Worm (Caenorhabditis elegans) whole organism, L2 larva: ENCODE data around the gene tdo-2.

ENCODE experiments used
- C34F6.9 ChIP-seq: fragments of 150-350 bp; optimal IDR thresholded peaks from 2 replicates; lab custom pipeline; 2014; ENCODE audit warnings: missing biosample characterization, missing genetic modification characterization
- F13H6.1 ChIP-seq: sonication (generic microtip); optimal IDR thresholded peaks from 2 replicates; lab custom pipeline; 2016; ENCODE audit warnings: missing genetic modification characterization, missing compliant biosample characterization
- R02D3.7 ChIP-seq: fragments of 150-350 bp; optimal IDR thresholded peaks from 2 replicates; lab custom pipeline; 2014; ENCODE audit warnings: missing biosample characterization, missing genetic modification characterization
- Y55F3AM.14 ChIP-seq: fragments of 200-800 bp; sonication (Bioruptor generic); optimal IDR thresholded peaks from 2 replicates; lab custom pipeline; 2018; ENCODE audit warnings: mild to moderate bottlenecking, missing genetic modification characterization, missing compliant biosample characterization
- ZK546.5 ChIP-seq: sonication (generic microtip); optimal IDR thresholded peaks from 2 replicates; lab custom pipeline; 2017; ENCODE audit warnings: missing biosample characterization, missing genetic modification characterization
- alr-1 ChIP-seq: fragments of 150-350 bp; optimal IDR thresholded peaks from 2 replicates; lab custom pipeline; 2014; ENCODE audit warnings: missing biosample characterization, missing genetic modification characterization
- aly-2 ChIP-seq: fragments of 150-350 bp; optimal IDR thresholded peaks from 2 replicates; lab custom pipeline; 2014; ENCODE audit warnings: missing biosample characterization, missing genetic modification characterization
- ama-1 ChIP-seq: fragments of 150-350 bp; optimal IDR thresholded peaks from 2 replicates; lab custom pipeline; 2018; ENCODE audit warnings: inconsistent platforms
- blmp-1 ChIP-seq: sonication (generic microtip); optimal IDR thresholded peaks from 2 replicates; lab custom pipeline; 2017; ENCODE audit warnings: missing genetic modification characterization, mild to moderate bottlenecking, missing compliant biosample characterization, antibody characterized with exemption, moderate library complexity; ENCODE audit not compliant: insufficient read depth
- ceh-16 ChIP-seq: fragments of 150-350 bp; optimal IDR thresholded peaks from 2 replicates; lab custom pipeline; 2014; ENCODE audit warnings: missing biosample characterization, missing genetic modification characterization
- ceh-82 ChIP-seq: fragments of 150-350 bp; optimal IDR thresholded peaks from 2 replicates; lab custom pipeline; 2014; ENCODE audit warnings: missing biosample characterization, missing genetic modification characterization
- crh-2 ChIP-seq: sonication (generic microtip); optimal IDR thresholded peaks from 2 replicates; lab custom pipeline; 2017; ENCODE audit warnings: missing biosample characterization, missing genetic modification characterization
- dmd-4 ChIP-seq: sonication (generic microtip); optimal IDR thresholded peaks from 2 replicates; lab custom pipeline; 2017; ENCODE audit warnings: missing biosample characterization, missing genetic modification characterization
- egl-27 ChIP-seq: sonication (generic microtip); optimal IDR thresholded peaks from 3 replicates; lab custom pipeline; 2017; ENCODE audit warnings: missing biosample characterization, missing genetic modification reagents, missing genetic modification characterization
- elt-1 ChIP-seq: fragments of 150-350 bp; optimal IDR thresholded peaks from 2 replicates; lab custom pipeline; 2014; ENCODE audit warnings: missing biosample characterization, missing genetic modification characterization
- fos-1 ChIP-seq: fragments of 150-350 bp; optimal IDR thresholded peaks from 2 replicates; lab custom pipeline; 2014; ENCODE audit warnings: missing biosample characterization, missing genetic modification characterization
- gmeb-1 ChIP-seq: fragments of 150-350 bp; optimal IDR thresholded peaks from 2 replicates; lab custom pipeline; 2014; ENCODE audit warnings: missing biosample characterization, missing genetic modification characterization
- lin-11 ChIP-seq: fragments of 150-350 bp; sonication (generic microtip); optimal IDR thresholded peaks from 2 replicates; lab custom pipeline; 2014; ENCODE audit warnings: missing biosample characterization, missing genetic modification characterization, inconsistent platforms, mixed read lengths
- lin-13 ChIP-seq: fragments of 150-350 bp; optimal IDR thresholded peaks from 2 replicates; lab custom pipeline; 2014; ENCODE audit warnings: missing biosample characterization, missing genetic modification reagents, missing genetic modification characterization
- lsy-2 ChIP-seq, 2 experiments: fragments of 150-350 bp in 1 of 2; sonication (generic microtip) in 1 of 2; optimal IDR thresholded peaks; 2 replicates each; lab custom pipeline; 2014 to 2017; ENCODE audit warnings: missing biosample characterization in 2 of 2, missing genetic modification characterization in 2 of 2
- mab-5 ChIP-seq: fragments of 150-350 bp; optimal IDR thresholded peaks from 2 replicates; lab custom pipeline; 2014; ENCODE audit warnings: missing biosample characterization, missing genetic modification characterization
- mbf-1 ChIP-seq: sonication (generic microtip); optimal IDR thresholded peaks from 2 replicates; lab custom pipeline; 2017; ENCODE audit warnings: missing biosample characterization, missing genetic modification characterization
- mdl-1 ChIP-seq, 2 experiments: fragments of 150-350 bp in 1 of 2; sonication (generic microtip) in 1 of 2; optimal IDR thresholded peaks; 2 replicates each; lab custom pipeline; 2017; ENCODE audit warnings: missing biosample characterization in 2 of 2, missing genetic modification characterization in 2 of 2
- nhr-10 ChIP-seq: sonication (generic microtip); optimal IDR thresholded peaks from 2 replicates; lab custom pipeline; 2017; ENCODE audit warnings: missing biosample characterization, missing genetic modification characterization
- nhr-11 ChIP-seq: fragments of 150-350 bp; optimal IDR thresholded peaks from 2 replicates; lab custom pipeline; 2014; ENCODE audit warnings: missing biosample characterization, missing genetic modification characterization
- nhr-12 ChIP-seq: fragments of 150-350 bp; optimal IDR thresholded peaks from 2 replicates; lab custom pipeline; 2014; ENCODE audit warnings: missing biosample characterization, missing genetic modification characterization
- nhr-129 ChIP-seq: fragments of 150-350 bp; optimal IDR thresholded peaks from 2 replicates; lab custom pipeline; 2014; ENCODE audit warnings: missing biosample characterization, missing genetic modification characterization
- nhr-21 ChIP-seq: fragments of 150-350 bp; optimal IDR thresholded peaks from 2 replicates; lab custom pipeline; 2014; ENCODE audit warnings: missing biosample characterization, missing genetic modification characterization
- nhr-25 ChIP-seq: fragments of 150-350 bp; sonication (generic microtip); optimal IDR thresholded peaks from 3 replicates; lab custom pipeline; 2014; ENCODE audit warnings: missing biosample characterization, missing genetic modification characterization
- nhr-6 ChIP-seq: fragments of 150-350 bp; optimal IDR thresholded peaks from 2 replicates; lab custom pipeline; 2014; ENCODE audit warnings: missing biosample characterization, missing genetic modification characterization
- sem-4 ChIP-seq: fragments of 150-350 bp; optimal IDR thresholded peaks from 2 replicates; lab custom pipeline; 2014; ENCODE audit warnings: missing biosample characterization, missing genetic modification reagents, missing genetic modification characterization
- skn-1 ChIP-seq: sonication (generic microtip); optimal IDR thresholded peaks from 2 replicates; lab custom pipeline; 2017; ENCODE audit warnings: missing biosample characterization, missing genetic modification characterization
- sma-3 ChIP-seq: sonication (generic microtip); optimal IDR thresholded peaks from 2 replicates; lab custom pipeline; 2016; ENCODE audit warnings: missing genetic modification reagents, missing genetic modification characterization, missing compliant biosample characterization
- sma-9 ChIP-seq, 2 experiments: fragments of 150-350 bp in 1 of 2; sonication (generic microtip) in 1 of 2; optimal IDR thresholded peaks; 2 replicates each; lab custom pipeline; 2014 to 2016; ENCODE audit warnings: missing genetic modification characterization in 2 of 2, mild to moderate bottlenecking in 1 of 2, missing biosample characterization in 1 of 2, missing compliant biosample characterization in 1 of 2, missing genetic modification reagents in 1 of 2, moderate library complexity in 1 of 2
- snpc-4 ChIP-seq: fragments of 150-350 bp; optimal IDR thresholded peaks from 2 replicates; lab custom pipeline; 2014; ENCODE audit warnings: missing biosample characterization, missing genetic modification characterization
- unc-55 ChIP-seq: fragments of 150-350 bp; sonication (generic microtip); optimal IDR thresholded peaks from 3 replicates; lab custom pipeline; 2014; ENCODE audit warnings: missing biosample characterization, missing genetic modification reagents, missing genetic modification characterization
- zag-1 ChIP-seq: fragments of 150-350 bp; optimal IDR thresholded peaks from 2 replicates; lab custom pipeline; 2014; ENCODE audit warnings: missing biosample characterization, missing genetic modification characterization
- ztf-4 ChIP-seq: fragments of 150-350 bp; optimal IDR thresholded peaks from 2 replicates; lab custom pipeline; 2014; ENCODE audit warnings: missing biosample characterization, missing genetic modification characterization

Gene tdo-2

DNA sequence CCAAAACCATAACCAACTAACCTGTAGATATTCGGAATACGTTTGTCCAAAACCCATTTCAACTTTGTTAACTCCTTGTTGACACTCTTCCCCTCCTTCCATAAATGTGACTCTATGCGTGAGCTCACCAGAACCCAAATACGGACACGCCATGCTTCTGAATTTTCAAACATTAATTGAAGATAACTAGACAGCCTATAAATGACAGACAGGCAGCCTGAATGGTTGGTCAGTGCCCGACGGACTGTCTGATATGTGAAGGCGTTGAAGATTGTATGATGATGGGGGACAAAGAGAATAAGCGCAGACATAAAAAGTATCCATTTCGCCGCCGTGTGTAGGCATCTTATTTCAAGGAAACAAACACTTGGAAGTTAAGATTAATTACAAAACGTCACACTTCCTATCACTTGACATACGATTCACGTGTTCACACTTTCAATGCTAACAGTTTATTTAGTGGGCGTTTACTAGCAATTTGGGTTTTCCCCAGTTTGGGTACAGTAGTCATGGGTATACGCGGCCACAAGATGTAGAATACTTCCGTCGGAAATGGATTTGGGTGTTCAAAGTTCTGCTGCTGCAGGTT is at the start of gene tdo-2, which contains the start of gene C28H8.2:
Gene tdo-2, minus strand, starts transcription at position 157 of the 589 bp plus-strand sequence.
Gene C28H8.2, plus strand, starts transcription at position 524 of the 589 bp plus-strand sequence.
- TF ChIP-seq nhr-6 (peak; percentile 37), alr-1 (tag; lab: Kevin White, UChicago) (peak; percentile 16), mbf-1 (tag; lab: Kevin White, UChicago) (no peak), sma-9 (GFP tag; optimal IDR thresholded peaks at IDR 0.05; lab: Kevin White, UChicago) (peak; percentile 90), sma-9 (tag; optimal IDR thresholded peaks at IDR 0.05; lab: Kevin White, UChicago) (no peak), egl-27 (tag; lab: Kevin White, UChicago) (peak; percentile 69), C34F6.9 (tag; lab: Kevin White, UChicago) (peak; percentile 8), mdl-1 (tag; optimal IDR thresholded peaks at IDR 0.05; lab: Kevin White, UChicago) (peak in 1 of 2 experiments; percentile 75), F13H6.1 (tag; lab: Kevin White, UChicago) (peak; percentile 14), blmp-1 (tag; lab: Kevin White, UChicago) (peak; percentile 80), ztf-4 (tag; lab: Kevin White, UChicago) (peak; percentile 28), lsy-2 (tag; optimal IDR thresholded peaks at IDR 0.05; lab: Kevin White, UChicago) (peak in 1 of 2 experiments; percentile 55), Y55F3AM.14 (peak; percentile 25), nhr-25 (tag; lab: Kevin White, UChicago) (peak; percentile 94), ama-1 (lab: Kevin White, UChicago) (no peak), lin-11 (no peak), nhr-12 (tag; lab: Kevin White, UChicago) (no peak), unc-55 (GFP tag; lab: Kevin White, UChicago) (no peak), fos-1 (tag; lab: Kevin White, UChicago) (peak; percentile 12), lin-13 (GFP tag; lab: Kevin White, UChicago) (no peak), skn-1 (tag; lab: Kevin White, UChicago) (no peak), snpc-4 (tag; lab: Kevin White, UChicago) (no peak), gmeb-1 (tag; lab: Kevin White, UChicago) (peak; percentile 55), ceh-82 (tag; lab: Kevin White, UChicago) (no peak), zag-1 (no peak), dmd-4 (no peak), nhr-21 (tag; lab: Kevin White, UChicago) (peak; percentile 92), sma-3 (GFP tag; lab: Kevin White, UChicago) (peak; percentile 92), nhr-129 (tag; lab: Kevin White, UChicago) (peak; percentile 50), mab-5 (peak; percentile 20), crh-2 (tag; lab: Kevin White, UChicago) (peak; percentile 56)

DNA sequence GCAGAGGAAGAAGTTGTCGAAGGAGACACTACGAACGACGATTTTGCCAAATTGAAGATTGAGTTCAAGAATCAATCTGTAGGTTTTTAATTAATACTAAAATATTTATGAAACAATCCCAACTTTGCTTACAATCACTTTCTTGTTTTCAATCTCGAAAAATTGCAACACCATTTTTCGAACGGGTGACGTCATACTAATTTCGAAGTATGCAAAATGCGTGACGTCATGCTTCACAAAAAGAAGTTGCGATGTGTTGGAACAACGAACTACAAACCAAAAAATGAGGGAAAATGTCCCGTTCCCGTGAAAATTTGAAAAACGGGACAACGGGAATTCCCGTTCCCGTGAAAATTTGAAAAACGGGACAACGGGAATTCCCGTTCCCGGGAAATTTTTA is 47.9 kb upstream of the tdo-2 start:
- TF ChIP-seq nhr-6: no peak
- TF ChIP-seq ceh-16 (tag; lab: Kevin White, UChicago): no peak
- TF ChIP-seq ZK546.5 (tag; lab: Kevin White, UChicago): no peak
- TF ChIP-seq elt-1 (tag; lab: Kevin White, UChicago): no peak
- no peak for TF ChIP-seq nhr-11 (tag; lab: Kevin White, UChicago)
- no peak for TF ChIP-seq aly-2
- TF ChIP-seq snpc-4 (tag; lab: Kevin White, UChicago): no peak
- no peak for TF ChIP-seq ztf-4 (tag; lab: Kevin White, UChicago)
- TF ChIP-seq dmd-4: no peak
- no peak for TF ChIP-seq sem-4 (tag; lab: Kevin White, UChicago)
- no peak for TF ChIP-seq R02D3.7
- no peak for TF ChIP-seq nhr-10 (tag; lab: Kevin White, UChicago)
- no peak for TF ChIP-seq fos-1 (tag; lab: Kevin White, UChicago)
- no peak for TF ChIP-seq F13H6.1 (tag; lab: Kevin White, UChicago)

DNA sequence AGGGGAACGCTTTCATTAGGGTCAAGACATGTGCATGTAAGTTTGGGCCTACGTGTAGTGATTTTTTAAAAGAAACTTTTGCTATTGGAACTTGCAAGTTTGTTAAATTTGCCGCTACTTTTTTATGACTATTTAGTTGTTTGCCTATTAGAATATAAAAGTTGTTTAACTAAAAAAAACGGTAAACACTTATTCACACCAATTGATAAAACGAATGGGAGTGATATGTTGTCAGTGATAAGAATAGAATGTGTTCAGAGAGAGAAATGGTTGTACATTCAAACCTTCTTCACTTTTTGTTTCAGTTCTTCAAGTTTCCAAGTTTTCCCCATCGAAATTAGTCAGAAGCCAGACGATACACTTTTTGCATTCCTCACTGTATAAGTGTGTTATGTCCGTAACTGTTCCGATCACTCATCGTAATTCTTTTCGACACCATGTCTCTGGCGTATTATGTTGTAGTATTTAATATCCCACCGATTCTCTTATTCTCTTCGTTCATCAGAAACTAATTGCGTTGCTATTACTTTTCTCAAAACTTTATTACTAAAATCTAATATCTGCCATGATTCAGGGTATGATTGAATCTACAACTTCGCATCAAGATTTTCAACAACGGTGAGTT is 46.2 kb upstream of the tdo-2 start, which contains the start of gene dct-6:
Gene dct-6, plus strand, starts transcription at position 575 of the 625 bp plus-strand sequence.
- TF ChIP-seq fos-1 (tag; lab: Kevin White, UChicago): peak; percentile 79
- no peak for TF ChIP-seq sma-3 (GFP tag; lab: Kevin White, UChicago)
- TF ChIP-seq, all 48 proteins: peak for 1
